Worm (Caenorhabditis elegans) whole organism, L4 larva: ENCODE measurements around the gene C49F8.15.
A peak's percentile ranks its signal among the peaks of the same experiment; 100 is the strongest.

Experiments used
- F10B5.3 ChIP-seq: sonication (generic microtip); optimal IDR thresholded peaks from 2 replicates; lab custom pipeline; 2016; ENCODE audit warnings: mild to moderate bottlenecking, missing genetic modification characterization, missing compliant biosample characterization
- F37D6.2 ChIP-seq: sonication (generic microtip); optimal IDR thresholded peaks from 2 replicates; lab custom pipeline; 2016; ENCODE audit warnings: mild to moderate bottlenecking, missing genetic modification characterization, missing compliant biosample characterization
- F49E8.2 ChIP-seq: sonication (generic microtip); optimal IDR thresholded peaks from 2 replicates; lab custom pipeline; 2016; ENCODE audit warnings: missing compliant biosample characterization, mild to moderate bottlenecking, missing genetic modification characterization, borderline replicate concordance
- T20F7.1 ChIP-seq: fragments of 200-800 bp; sonication (Bioruptor generic); optimal IDR thresholded peaks from 2 replicates; lab custom pipeline; 2018; ENCODE audit warnings: mild to moderate bottlenecking, missing genetic modification characterization, missing compliant biosample characterization
- Y5F2A.4 ChIP-seq: fragments of 200-800 bp; sonication (Bioruptor generic); optimal IDR thresholded peaks from 2 replicates; lab custom pipeline; 2018; ENCODE audit warnings: mild to moderate bottlenecking, missing genetic modification characterization, missing compliant biosample characterization
- Y75B8A.6 ChIP-seq: fragments of 200-800 bp; sonication (Bioruptor generic); IDR thresholded peaks from 2 replicates; pipeline ENCODE4 v1.3.6; 2022; ENCODE audit warnings: missing genetic modification reagents, missing genetic modification characterization, missing compliant biosample characterization
- aha-1 ChIP-seq: fragments of 150-350 bp; peaks from one replicate; lab custom pipeline; 2014; ENCODE audit warnings: missing biosample characterization, missing genetic modification characterization
- arid-1 ChIP-seq: fragments of 200-800 bp; sonication (Bioruptor generic); conservative IDR thresholded peaks from 2 replicates; pipeline ENCODE4 v1.3.6; 2022; ENCODE audit warnings: missing genetic modification reagents, missing genetic modification characterization, missing compliant biosample characterization
- attf-4 ChIP-seq: sonication (generic microtip); optimal IDR thresholded peaks from 3 replicates; lab custom pipeline; 2017; ENCODE audit warnings: missing biosample characterization, missing genetic modification characterization
- ceh-20 ChIP-seq: fragments of 200-800 bp; sonication (Bioruptor generic); IDR thresholded peaks from 2 replicates; pipeline ENCODE4 v1.3.6; 2022; ENCODE audit warnings: missing genetic modification reagents, missing genetic modification characterization, missing compliant biosample characterization
- ceh-62 ChIP-seq: sonication (generic microtip); optimal IDR thresholded peaks from 2 replicates; lab custom pipeline; 2017; ENCODE audit warnings: missing biosample characterization, missing genetic modification characterization
- ceh-82 ChIP-seq: sonication (generic microtip); optimal IDR thresholded peaks from 2 replicates; lab custom pipeline; 2017; ENCODE audit warnings: missing biosample characterization, missing genetic modification characterization
- ces-1 ChIP-seq: fragments of 150-350 bp; sonication (generic microtip); optimal IDR thresholded peaks from 4 replicates; lab custom pipeline; 2014; ENCODE audit warnings: missing biosample characterization, missing genetic modification reagents, missing genetic modification characterization
- dmd-6 ChIP-seq: fragments of 200-800 bp; sonication (Bioruptor generic); IDR thresholded peaks from 2 replicates; pipeline ENCODE4 v1.3.6; 2022; ENCODE audit warnings: missing genetic modification reagents, missing genetic modification characterization, missing compliant biosample characterization
- dmd-9 ChIP-seq: fragments of 200-800 bp; sonication (Bioruptor generic); IDR thresholded peaks from 2 replicates; pipeline ENCODE4 v1.3.6; 2022; ENCODE audit warnings: missing genetic modification reagents, missing genetic modification characterization, missing compliant biosample characterization
- dpl-1 ChIP-seq: fragments of 150-350 bp; optimal IDR thresholded peaks from 2 replicates; lab custom pipeline; 2014; ENCODE audit warnings: missing biosample characterization, missing genetic modification reagents, missing genetic modification characterization
- dve-1 ChIP-seq: sonication (generic microtip); optimal IDR thresholded peaks from 2 replicates; lab custom pipeline; 2017; ENCODE audit warnings: antibody characterized with exemption, mild to moderate bottlenecking, missing genetic modification characterization, missing compliant biosample characterization; ENCODE audit not compliant: insufficient read depth
- egl-43 ChIP-seq: fragments of 200-800 bp; sonication (Bioruptor generic); IDR thresholded peaks from 2 replicates; pipeline ENCODE4 v1.3.6; 2022; ENCODE audit warnings: missing genetic modification reagents, missing genetic modification characterization, missing compliant biosample characterization
- gei-8 ChIP-seq: fragments of 200-800 bp; sonication (Bioruptor generic); optimal IDR thresholded peaks from 2 replicates; lab custom pipeline; 2018; ENCODE audit warnings: mild to moderate bottlenecking, missing genetic modification characterization, missing compliant biosample characterization
- lin-1 ChIP-seq: fragments of 200-800 bp; sonication (Bioruptor generic); IDR thresholded peaks from 2 replicates; pipeline ENCODE4 v1.3.6; 2022; ENCODE audit warnings: missing genetic modification reagents, missing genetic modification characterization, missing compliant biosample characterization
- lin-13 ChIP-seq: fragments of 150-350 bp; optimal IDR thresholded peaks from 2 replicates; lab custom pipeline; 2014; ENCODE audit warnings: missing biosample characterization, missing genetic modification reagents, missing genetic modification characterization
- lin-15B ChIP-seq: fragments of 150-350 bp; sonication (generic microtip); optimal IDR thresholded peaks from 3 replicates; lab custom pipeline; 2014; ENCODE audit warnings: missing biosample characterization, missing genetic modification characterization
- lin-29 ChIP-seq: fragments of 200-800 bp; sonication (Bioruptor generic); IDR thresholded peaks from 2 replicates; pipeline ENCODE4 v1.3.6; 2022; ENCODE audit warnings: missing genetic modification reagents, missing genetic modification characterization, missing compliant biosample characterization
- lin-38 ChIP-seq: fragments of 200-800 bp; sonication (Bioruptor generic); IDR thresholded peaks from 2 replicates; pipeline ENCODE4 v1.3.6; 2022; ENCODE audit warnings: missing genetic modification reagents, missing genetic modification characterization, missing compliant biosample characterization
- lir-3 ChIP-seq: sonication (generic microtip); optimal IDR thresholded peaks from 2 replicates; lab custom pipeline; 2016; ENCODE audit warnings: mild to moderate bottlenecking, missing genetic modification characterization, missing compliant biosample characterization
- madf-5 ChIP-seq, 2 experiments: fragments of 200-800 bp; sonication (Bioruptor generic); IDR thresholded peaks; 2 replicates each; pipeline ENCODE4 v1.3.6; 2022; ENCODE audit warnings: missing compliant biosample characterization in 2 of 2, missing genetic modification characterization in 2 of 2
- mdt-29 ChIP-seq: fragments of 200-800 bp; sonication (Bioruptor generic); IDR thresholded peaks from 2 replicates; pipeline ENCODE4 v1.3.6; 2022; ENCODE audit warnings: missing genetic modification reagents, missing genetic modification characterization, missing compliant biosample characterization
- mxl-3 ChIP-seq: fragments of 200-800 bp; sonication (Bioruptor generic); optimal IDR thresholded peaks from 2 replicates; lab custom pipeline; 2018; ENCODE audit warnings: mild to moderate bottlenecking, missing genetic modification characterization, missing compliant biosample characterization
- nhr-10 ChIP-seq: fragments of 150-350 bp; optimal IDR thresholded peaks from 2 replicates; lab custom pipeline; 2014; ENCODE audit warnings: missing biosample characterization, missing genetic modification characterization
- nhr-102 ChIP-seq: sonication (generic microtip); optimal IDR thresholded peaks from 2 replicates; lab custom pipeline; 2016; ENCODE audit warnings: mild to moderate bottlenecking, missing genetic modification characterization, moderate library complexity, missing compliant biosample characterization
- nhr-11 ChIP-seq: fragments of 150-350 bp; optimal IDR thresholded peaks from 2 replicates; lab custom pipeline; 2014; ENCODE audit warnings: missing biosample characterization, missing genetic modification characterization
- nhr-237 ChIP-seq: sonication (generic microtip); optimal IDR thresholded peaks from 2 replicates; lab custom pipeline; 2017; ENCODE audit warnings: missing biosample characterization, missing genetic modification characterization
- nhr-25 ChIP-seq: sonication (generic microtip); optimal IDR thresholded peaks from 2 replicates; lab custom pipeline; 2017; ENCODE audit warnings: missing genetic modification characterization, mild to moderate bottlenecking, missing compliant biosample characterization, antibody characterized with exemption, moderate library complexity, borderline replicate concordance; ENCODE audit not compliant: insufficient read depth
- nhr-41 ChIP-seq: fragments of 200-800 bp; sonication (Bioruptor generic); IDR thresholded peaks from 2 replicates; pipeline ENCODE4 v1.3.6; 2022; ENCODE audit warnings: missing genetic modification reagents, missing genetic modification characterization, missing compliant biosample characterization
- nhr-42 ChIP-seq: fragments of 200-800 bp; sonication (Bioruptor generic); IDR thresholded peaks from 2 replicates; pipeline ENCODE4 v1.3.6; 2022; ENCODE audit warnings: missing genetic modification characterization, missing compliant biosample characterization
- nhr-48 ChIP-seq: sonication (generic microtip); optimal IDR thresholded peaks from 2 replicates; lab custom pipeline; 2016; ENCODE audit warnings: mild to moderate bottlenecking, missing genetic modification characterization, missing compliant biosample characterization
- set-16 ChIP-seq: fragments of 200-800 bp; sonication (Bioruptor generic); IDR thresholded peaks from 2 replicates; pipeline ENCODE4 v1.3.6; 2022; ENCODE audit warnings: missing genetic modification reagents, missing genetic modification characterization, missing compliant biosample characterization
- spr-3 ChIP-seq: fragments of 200-800 bp; sonication (Bioruptor generic); optimal IDR thresholded peaks from 2 replicates; lab custom pipeline; 2018; ENCODE audit warnings: mild to moderate bottlenecking, missing genetic modification characterization, missing compliant biosample characterization
- tra-1 ChIP-seq: fragments of 200-800 bp; sonication (Bioruptor generic); IDR thresholded peaks from 2 replicates; pipeline ENCODE4 v1.3.6; 2022; ENCODE audit warnings: missing genetic modification reagents, missing genetic modification characterization, missing compliant biosample characterization
- unc-39 ChIP-seq: sonication (generic microtip); optimal IDR thresholded peaks from 2 replicates; lab custom pipeline; 2017; ENCODE audit warnings: missing biosample characterization, missing genetic modification characterization
- zag-1 ChIP-seq: fragments of 150-350 bp; optimal IDR thresholded peaks from 2 replicates; lab custom pipeline; 2014; ENCODE audit warnings: missing biosample characterization, missing genetic modification characterization
- zfp-2 ChIP-seq: sonication (generic microtip); optimal IDR thresholded peaks from 2 replicates; lab custom pipeline; 2016; ENCODE audit warnings: mild to moderate bottlenecking, missing genetic modification characterization, missing compliant biosample characterization
- zfp-3 ChIP-seq: fragments of 200-800 bp; sonication (Bioruptor generic); conservative IDR thresholded peaks from 2 replicates; pipeline ENCODE4 v1.3.6; 2022; ENCODE audit warnings: missing genetic modification reagents, missing genetic modification characterization, missing compliant biosample characterization
- zip-11 ChIP-seq: fragments of 200-800 bp; sonication (Bioruptor generic); IDR thresholded peaks from 2 replicates; pipeline ENCODE4 v1.3.6; 2022; ENCODE audit warnings: missing genetic modification characterization, missing compliant biosample characterization
- ztf-11 ChIP-seq: fragments of 150-350 bp; optimal IDR thresholded peaks from 2 replicates; lab custom pipeline; 2014; ENCODE audit warnings: missing biosample characterization, missing genetic modification characterization

Gene C49F8.15

ce11 chrX:13356469-13356868 lies 5.9 kb downstream of the C49F8.15 start (continued):
- TF ChIP-seq zip-11 (GFP tag; lab: Robert Waterston, UW), result no peak
- no peak for TF ChIP-seq unc-39 (tag; lab: Kevin White, UChicago)
- 0 out of 2 replicates have a peak, but pooled peaks have one; percentile 60 for TF ChIP-seq mdt-29 (GFP tag; lab: Robert Waterston, UW)
- TF ChIP-seq dpl-1 (GFP tag; lab: Kevin White, UChicago), result no peak
- no peak for TF ChIP-seq zfp-2 (tag; lab: Kevin White, UChicago)
- TF ChIP-seq ceh-20 (GFP tag; lab: Robert Waterston, UW), result peak; percentile 76
- no peak for TF ChIP-seq madf-5 (GFP tag; IDR thresholded peaks at IDR 0.05; lab: Robert Waterston, UW)
- no peak for TF ChIP-seq ceh-82 (tag; lab: Kevin White, UChicago)
- peak; percentile 88 for TF ChIP-seq tra-1
- no peak for TF ChIP-seq arid-1 (GFP tag; lab: Robert Waterston, UW)
- peak; percentile 78 for TF ChIP-seq nhr-10 (tag; lab: Kevin White, UChicago)
- peak; percentile 83 for TF ChIP-seq nhr-25
- TF ChIP-seq Y75B8A.6 (GFP tag; lab: Robert Waterston, UW), result no peak
- TF ChIP-seq nhr-102 (tag; lab: Kevin White, UChicago), result peak; percentile 57
- TF ChIP-seq nhr-237 (tag; lab: Kevin White, UChicago), result no peak
- TF ChIP-seq F49E8.2 (tag; lab: Kevin White, UChicago), result no peak
- TF ChIP-seq lin-29, result no peak
- TF ChIP-seq lin-38 (GFP tag; lab: Robert Waterston, UW), result no peak
- TF ChIP-seq dmd-9 (GFP tag; lab: Robert Waterston, UW), result no peak
- TF ChIP-seq F37D6.2 (tag; lab: Kevin White, UChicago), result no peak
- TF ChIP-seq lin-13 (GFP tag; lab: Kevin White, UChicago), result no peak
- TF ChIP-seq nhr-41 (GFP tag; lab: Robert Waterston, UW), result no peak
- TF ChIP-seq mxl-3 (GFP tag; lab: Kevin White, UChicago), result peak; percentile 97
- peak; percentile 70 for TF ChIP-seq nhr-11
- TF ChIP-seq set-16 (GFP tag; lab: Robert Waterston, UW), result no peak
- no peak for TF ChIP-seq lin-15B (tag; lab: Kevin White, UChicago)
- no peak for TF ChIP-seq F10B5.3
- TF ChIP-seq nhr-42 (GFP tag; lab: Robert Waterston, UW), result no peak
- no peak for TF ChIP-seq ceh-62 (tag; lab: Kevin White, UChicago)
- no peak for TF ChIP-seq ces-1 (GFP tag; lab: Kevin White, UChicago)
- TF ChIP-seq dve-1 (tag; lab: Kevin White, UChicago), result peak; percentile 92
- TF ChIP-seq lin-1 (GFP tag; lab: Robert Waterston, UW), result peak; percentile 90
- TF ChIP-seq zag-1 (tag; lab: Kevin White, UChicago), result no peak
- no peak for TF ChIP-seq attf-4 (tag; lab: Kevin White, UChicago)
- peak; percentile 98 for TF ChIP-seq nhr-48 (tag; lab: Kevin White, UChicago)
- TF ChIP-seq dmd-6 (GFP tag; lab: Robert Waterston, UW), result peak; percentile 98
- peak; percentile 100 for TF ChIP-seq aha-1 (tag; lab: Kevin White, UChicago)
- no peak for TF ChIP-seq spr-3 (GFP tag; lab: Kevin White, UChicago)
- no peak for TF ChIP-seq egl-43
- TF ChIP-seq T20F7.1, result no peak
- TF ChIP-seq Y5F2A.4 (GFP tag; lab: Kevin White, UChicago), result no peak
- TF ChIP-seq gei-8, result peak; percentile 94
- no peak for TF ChIP-seq ztf-11
- 0 out of 2 replicates have a peak, but pooled peaks have one; percentile 32 for TF ChIP-seq zfp-3 (GFP tag; lab: Robert Waterston, UW)
- no peak for TF ChIP-seq lir-3 (tag; lab: Kevin White, UChicago)
